Worm (Caenorhabditis elegans) whole organism, early embryonic: ENCODE measurements around the gene T05E12.9.

Source experiments
- B0310.2 ChIP-seq: sonication (generic microtip); optimal IDR thresholded peaks from 2 replicates; lab custom pipeline; 2016; ENCODE audit warnings: mild to moderate bottlenecking, missing genetic modification characterization, missing compliant biosample characterization
- F13C5.2 ChIP-seq: sonication (generic microtip); optimal IDR thresholded peaks from 2 replicates; lab custom pipeline; 2017; ENCODE audit warnings: mild to moderate bottlenecking, missing genetic modification characterization, inconsistent platforms, missing compliant biosample characterization
- aly-1 ChIP-seq: sonication (generic microtip); optimal IDR thresholded peaks from 2 replicates; lab custom pipeline; 2016; ENCODE audit warnings: missing genetic modification characterization, missing compliant biosample characterization
- ama-1 ChIP-seq: fragments of 150-350 bp; optimal IDR thresholded peaks from 2 replicates; lab custom pipeline; 2014
- ceh-13 ChIP-seq: fragments of 200-800 bp; sonication (Bioruptor generic); optimal IDR thresholded peaks from 2 replicates; lab custom pipeline; 2018; ENCODE audit warnings: mild to moderate bottlenecking, missing genetic modification characterization, missing compliant biosample characterization
- ceh-36 ChIP-seq: sonication (generic microtip); optimal IDR thresholded peaks from 2 replicates; lab custom pipeline; 2016; ENCODE audit warnings: missing genetic modification characterization, inconsistent platforms, missing compliant biosample characterization
- ets-7 ChIP-seq: sonication (generic microtip); optimal IDR thresholded peaks from 2 replicates; lab custom pipeline; 2016; ENCODE audit warnings: missing genotype, missing genetic modification characterization, missing compliant biosample characterization
- flt-1 ChIP-seq: fragments of 200-800 bp; sonication (Bioruptor generic); IDR thresholded peaks from 2 replicates; pipeline ENCODE4 v1.3.6; 2022; ENCODE audit warnings: missing genetic modification characterization, missing compliant biosample characterization
- hmbx-1 ChIP-seq: sonication (generic microtip); optimal IDR thresholded peaks from 2 replicates; lab custom pipeline; 2016; ENCODE audit warnings: mild to moderate bottlenecking, missing genetic modification characterization, missing compliant biosample characterization
- hmg-4 ChIP-seq: fragments of 200-800 bp; sonication (Bioruptor generic); optimal IDR thresholded peaks from 2 replicates; lab custom pipeline; 2018; ENCODE audit warnings: mild to moderate bottlenecking, missing genetic modification characterization, missing compliant biosample characterization
- hnd-1 ChIP-seq: sonication (generic microtip); optimal IDR thresholded peaks from 2 replicates; lab custom pipeline; 2016; ENCODE audit warnings: missing genetic modification characterization, missing compliant biosample characterization
- pes-1 ChIP-seq: fragments of 200-800 bp; sonication (Bioruptor generic); IDR thresholded peaks from 2 replicates; pipeline ENCODE4 v1.3.6; 2022; ENCODE audit warnings: missing genetic modification reagents, missing genetic modification characterization, missing compliant biosample characterization
- scrt-1 ChIP-seq: fragments of 200-800 bp; sonication (Bioruptor generic); IDR thresholded peaks from 2 replicates; pipeline ENCODE4 v1.3.6; 2022; ENCODE audit warnings: missing genetic modification characterization, missing compliant biosample characterization
- sea-1 ChIP-seq: fragments of 200-800 bp; sonication (Bioruptor generic); conservative IDR thresholded peaks from 2 replicates; pipeline ENCODE4 v1.3.6; 2022; ENCODE audit warnings: missing genetic modification characterization, missing compliant biosample characterization
- tbx-11 ChIP-seq: fragments of 200-800 bp; sonication (Bioruptor generic); IDR thresholded peaks from 2 replicates; pipeline ENCODE4 v1.3.6; 2022; ENCODE audit warnings: missing genetic modification characterization, missing compliant biosample characterization
- tbx-37 ChIP-seq: fragments of 200-800 bp; sonication (Bioruptor generic); conservative IDR thresholded peaks from 2 replicates; pipeline ENCODE4 v1.3.6; 2022; ENCODE audit warnings: missing genetic modification reagents, missing genetic modification characterization, missing compliant biosample characterization
- tra-4 ChIP-seq: sonication (generic microtip); optimal IDR thresholded peaks from 2 replicates; lab custom pipeline; 2017; ENCODE audit warnings: missing genetic modification characterization, missing compliant biosample characterization

The T05E12.9 gene

ce11 chrV:17082718-17083117 lies at the start of gene T05E12.9:
Gene T05E12.9, minus strand, starts transcription at chrV:17082818.
- TF ChIP-seq ama-1 (lab: Kevin White, UChicago) = no peak

- no peak for TF ChIP-seq hnd-1 (tag; lab: Kevin White, UChicago)
Measured at ce11 chrV:17108310-17108709, 25.7 kb upstream of the T05E12.9 start, which contains the start of gene ZK218.11. Gene ZK218.11, minus strand, starts transcription at chrV:17108410.

- no peak for TF ChIP-seq aly-1
Measured at ce11 chrV:17105483-17105882, 22.9 kb upstream of the T05E12.9 start, which contains the start of gene ZK218.7. Gene ZK218.7, plus strand, starts transcription at chrV:17105783.

ce11 chrV:17104527-17104926 lies 21.9 kb upstream of the T05E12.9 start, which contains the start of gene nhr-248:
Gene nhr-248, minus strand, starts transcription at chrV:17104627.
- TF ChIP-seq scrt-1 (GFP tag; lab: Robert Waterston, UW) = no peak
- no peak for TF ChIP-seq hnd-1 (tag; lab: Kevin White, UChicago)
- no peak for TF ChIP-seq ets-7
- TF ChIP-seq tbx-37 (GFP tag; lab: Robert Waterston, UW) = no peak
- TF ChIP-seq tbx-11 (GFP tag; lab: Robert Waterston, UW) = no peak
- TF ChIP-seq ceh-36 (tag; lab: Kevin White, UChicago) = no peak
- no peak for TF ChIP-seq F13C5.2
- no peak for TF ChIP-seq B0310.2 (tag; lab: Kevin White, UChicago)
- TF ChIP-seq pes-1 = no peak
- no peak for TF ChIP-seq hmg-4 (GFP tag; lab: Kevin White, UChicago)
- no peak for TF ChIP-seq tra-4
- TF ChIP-seq ama-1 (lab: Kevin White, UChicago) = no peak
- TF ChIP-seq flt-1 (GFP tag; lab: Robert Waterston, UW) = no peak
- TF ChIP-seq sea-1 (GFP tag; lab: Robert Waterston, UW) = no peak
- TF ChIP-seq aly-1 = no peak
- no peak for TF ChIP-seq ceh-13
- no peak for TF ChIP-seq hmbx-1

ce11 chrV:17100829-17101228 lies 18.2 kb upstream of the T05E12.9 start, which contains the start of gene ZK218.5:
Gene ZK218.5, plus strand, starts transcription at chrV:17101129.
- TF ChIP-seq ceh-36 (tag; lab: Kevin White, UChicago) = no peak
- no peak for TF ChIP-seq scrt-1 (GFP tag; lab: Robert Waterston, UW)
- no peak for TF ChIP-seq F13C5.2
- no peak for TF ChIP-seq ceh-13
- no peak for TF ChIP-seq hnd-1 (tag; lab: Kevin White, UChicago)
- TF ChIP-seq ets-7 = no peak
- TF ChIP-seq flt-1 (GFP tag; lab: Robert Waterston, UW) = no peak
- TF ChIP-seq tra-4 = no peak
- TF ChIP-seq tbx-37 (GFP tag; lab: Robert Waterston, UW) = no peak
- no peak for TF ChIP-seq sea-1 (GFP tag; lab: Robert Waterston, UW)
- TF ChIP-seq pes-1 = no peak

- TF ChIP-seq hmg-4 (GFP tag; lab: Kevin White, UChicago) (no peak), hmbx-1 (no peak), pes-1 (no peak), ets-7 (no peak), tbx-37 (GFP tag; lab: Robert Waterston, UW) (no peak), scrt-1 (GFP tag; lab: Robert Waterston, UW) (no peak), tbx-11 (GFP tag; lab: Robert Waterston, UW) (no peak), hnd-1 (tag; lab: Kevin White, UChicago) (no peak), ama-1 (lab: Kevin White, UChicago) (no peak), tra-4 (no peak), ceh-13 (no peak), sea-1 (GFP tag; lab: Robert Waterston, UW) (no peak), aly-1 (no peak), F13C5.2 (no peak), B0310.2 (tag; lab: Kevin White, UChicago) (no peak), ceh-36 (tag; lab: Kevin White, UChicago) (no peak), flt-1 (GFP tag; lab: Robert Waterston, UW) (no peak)
Measured at ce11 chrV:17098669-17099068, 16.1 kb upstream of the T05E12.9 start, which contains the start of the genes ZK218.3 and ZK218.4. Gene ZK218.3, minus strand, starts transcription at chrV:17098769. Gene ZK218.4, plus strand, starts transcription at chrV:17098854.

ce11 chrV:17094568-17094967 lies 11.9 kb upstream of the T05E12.9 start:
- TF ChIP-seq sea-1 (GFP tag; lab: Robert Waterston, UW) (no peak), ama-1 (lab: Kevin White, UChicago) (no peak), pes-1 (no peak), tra-4 (no peak), tbx-37 (GFP tag; lab: Robert Waterston, UW) (no peak), tbx-11 (GFP tag; lab: Robert Waterston, UW) (no peak), hmbx-1 (no peak), hmg-4 (GFP tag; lab: Kevin White, UChicago) (no peak), F13C5.2 (no peak), hnd-1 (tag; lab: Kevin White, UChicago) (no peak), ceh-36 (tag; lab: Kevin White, UChicago) (no peak), ceh-13 (no peak), flt-1 (GFP tag; lab: Robert Waterston, UW) (no peak), scrt-1 (GFP tag; lab: Robert Waterston, UW) (no peak), ets-7 (no peak), B0310.2 (tag; lab: Kevin White, UChicago) (no peak)

ce11 chrV:17092262-17092661 lies 9.6 kb upstream of the T05E12.9 start, which contains the start of gene ZK218.1:
Gene ZK218.1, plus strand, starts transcription at chrV:17092562.
- TF ChIP-seq aly-1 = no peak
- TF ChIP-seq ets-7 = no peak
- no peak for TF ChIP-seq scrt-1 (GFP tag; lab: Robert Waterston, UW)
- no peak for TF ChIP-seq ama-1 (lab: Kevin White, UChicago)
- no peak for TF ChIP-seq B0310.2 (tag; lab: Kevin White, UChicago)
- TF ChIP-seq tbx-11 (GFP tag; lab: Robert Waterston, UW) = no peak
- TF ChIP-seq ceh-13 = no peak
- TF ChIP-seq flt-1 (GFP tag; lab: Robert Waterston, UW) = no peak
